Fruit fly (Drosophila melanogaster) whole organism, wandering third instar larva: ENCODE measurements around the gene Hr78.

ENCODE experiments used
- CG9705 ChIP-seq: fragments of 200-800 bp; sonication (Bioruptor generic); optimal IDR thresholded peaks from 2 replicates; lab custom pipeline; 2018; ENCODE audit warnings: missing biosample characterization, mild to moderate bottlenecking, missing genetic modification characterization
- Dfd ChIP-seq: fragments of >200 bp; optimal IDR thresholded peaks from 2 replicates; lab custom pipeline; 2017; ENCODE audit warnings: missing biosample characterization, missing genetic modification characterization
- N ChIP-seq: fragments of >200 bp; optimal IDR thresholded peaks from 2 replicates; lab custom pipeline; 2018; ENCODE audit warnings: missing biosample characterization, missing external identifiers, missing genetic modification characterization
- OdsH ChIP-seq: fragments of 200-800 bp; sonication (Bioruptor generic); optimal IDR thresholded peaks from 2 replicates; lab custom pipeline; 2016; ENCODE audit warnings: missing biosample characterization, mild to moderate bottlenecking, missing genetic modification characterization
- Sp1 ChIP-seq: fragments of 200-800 bp; sonication (Bioruptor generic); optimal IDR thresholded peaks from 3 replicates; lab custom pipeline; 2019; ENCODE audit warnings: missing biosample characterization, mild to moderate bottlenecking, missing genetic modification characterization, moderate library complexity
- jim ChIP-seq: fragments of 175-275, 200-325 bp; sonication (Bioruptor generic); optimal IDR thresholded peaks from 2 replicates; lab custom pipeline; 2016; ENCODE audit warnings: missing biosample characterization, mild to moderate bottlenecking, missing genetic modification characterization

DNA sequence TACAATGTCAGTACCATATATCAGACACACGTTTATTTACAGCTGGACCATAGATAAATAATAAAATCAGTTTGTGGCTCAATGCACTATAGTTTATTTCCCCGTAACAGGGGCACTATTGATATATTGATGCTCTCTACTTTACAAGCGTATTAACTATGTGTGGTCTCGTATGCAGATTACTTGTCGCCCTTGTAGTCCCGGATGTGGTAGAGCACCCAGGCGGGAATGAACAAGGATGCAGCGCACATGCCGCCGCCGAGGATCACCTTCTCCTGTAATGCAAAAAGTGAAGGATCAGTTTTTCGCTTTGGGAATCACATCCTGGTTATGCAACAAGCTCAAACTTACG, 41.6 kb upstream of the Hr78 start:
- TF ChIP-seq Dfd (GFP tag; lab: Kevin White, UChicago) (no peak), Sp1 (GFP tag; lab: Kevin White, UChicago) (no peak), jim (no peak), OdsH (GFP tag; lab: Kevin White, UChicago) (no peak), CG9705 (GFP tag; lab: Kevin White, UChicago) (no peak), N (GFP tag; lab: Kevin White, UChicago) (no peak)
